Fruit fly (Drosophila melanogaster) whole organism, embryonic: ENCODE results near the gene Cyp4d21.

Experiments
- Atf3 ChIP-seq: fragments of 200-800 bp; sonication (Bioruptor generic); optimal IDR thresholded peaks from 3 replicates; lab custom pipeline; 2016; ENCODE audit warnings: missing biosample characterization, missing genetic modification characterization
- BEAF-32 ChIP-seq: fragments of 200-800 bp; sonication (Bioruptor generic); optimal IDR thresholded peaks from 3 replicates; lab custom pipeline; 2017; ENCODE audit warnings: missing biosample characterization, missing genetic modification characterization, mild to moderate bottlenecking, moderate library complexity, missing genetic modification reagents
- C15 ChIP-seq: fragments of 200-800 bp; sonication (Bioruptor generic); IDR thresholded peaks from 3 replicates; pipeline ENCODE4 v1.3.6; 2022; ENCODE audit warnings: missing biosample characterization, missing genetic modification characterization
- CG10431 ChIP-seq: fragments of 200-800 bp; sonication (Bioruptor generic); optimal IDR thresholded peaks from 3 replicates; lab custom pipeline; 2018; ENCODE audit warnings: missing biosample characterization, mild to moderate bottlenecking, missing genetic modification characterization
- CG11085 ChIP-seq: fragments of 200-800 bp; sonication (Bioruptor generic); IDR thresholded peaks from 2 replicates; pipeline ENCODE4 v1.3.6; 2022; ENCODE audit warnings: missing biosample characterization, missing genetic modification characterization
- CG11560 ChIP-seq: fragments of 200-800 bp; sonication (Bioruptor generic); IDR thresholded peaks from 3 replicates; pipeline ENCODE4 v1.3.6; 2022; ENCODE audit warnings: missing biosample characterization, missing genetic modification characterization
- CG11723 ChIP-seq: fragments of 200-800 bp; sonication (Bioruptor generic); optimal IDR thresholded peaks from 2 replicates; lab custom pipeline; 2017; ENCODE audit warnings: missing biosample characterization, mild to moderate bottlenecking, missing genetic modification characterization
- CG12744 ChIP-seq: fragments of 200-800 bp; sonication (Bioruptor generic); optimal IDR thresholded peaks from 2 replicates; lab custom pipeline; 2016; ENCODE audit warnings: missing biosample characterization, missing genetic modification characterization
- CG13624 ChIP-seq: fragments of 200-800 bp; sonication (Bioruptor generic); optimal IDR thresholded peaks from 2 replicates; lab custom pipeline; 2016; ENCODE audit warnings: missing biosample characterization, missing genetic modification characterization
- CG14014 ChIP-seq: fragments of 200-800 bp; sonication (Bioruptor generic); IDR thresholded peaks from 2 replicates; pipeline ENCODE4 v1.3.6; 2022; ENCODE audit warnings: missing biosample characterization, missing genetic modification characterization
- CG14710 ChIP-seq: fragments of 200-800 bp; sonication (Bioruptor generic); optimal IDR thresholded peaks from 3 replicates; lab custom pipeline; 2019; ENCODE audit warnings: missing biosample characterization, mild to moderate bottlenecking, missing genetic modification characterization, moderate library complexity
- CG14965 ChIP-seq: fragments of 200-800 bp; sonication (Bioruptor generic); optimal IDR thresholded peaks from 2 replicates; lab custom pipeline; 2016; ENCODE audit warnings: missing biosample characterization, missing genetic modification characterization, borderline replicate concordance
- CG15269 ChIP-seq: fragments of 200-800 bp; sonication (Bioruptor generic); optimal IDR thresholded peaks from 2 replicates; lab custom pipeline; 2018; ENCODE audit warnings: missing biosample characterization, mild to moderate bottlenecking, missing genetic modification characterization, moderate library complexity
- CG15479 ChIP-seq: fragments of 200-800 bp; sonication (Bioruptor generic); optimal IDR thresholded peaks from 3 replicates; lab custom pipeline; 2019; ENCODE audit warnings: missing biosample characterization, mild to moderate bottlenecking, missing genetic modification characterization, moderate library complexity
- CG15696 ChIP-seq: fragments of 200-800 bp; sonication (Bioruptor generic); optimal IDR thresholded peaks from 2 replicates; lab custom pipeline; 2019; ENCODE audit warnings: missing biosample characterization, mild to moderate bottlenecking, missing genetic modification characterization, moderate library complexity
- CG18011 ChIP-seq: fragments of 200-800 bp; sonication (Bioruptor generic); optimal IDR thresholded peaks from 2 replicates; lab custom pipeline; 2017; ENCODE audit warnings: missing biosample characterization, missing genetic modification characterization, mild to moderate bottlenecking, moderate library complexity, missing genotype
- CG30431 ChIP-seq: fragments of 200-800 bp; sonication (Bioruptor generic); optimal IDR thresholded peaks from 2 replicates; lab custom pipeline; 2017; ENCODE audit warnings: missing biosample characterization, missing genetic modification characterization
- CG31388 ChIP-seq: fragments of 200-800 bp; sonication (Bioruptor generic); optimal IDR thresholded peaks from 2 replicates; lab custom pipeline; 2016; ENCODE audit warnings: missing biosample characterization, missing genetic modification characterization
- CG32767 ChIP-seq: fragments of 200-800 bp; sonication (Bioruptor generic); IDR thresholded peaks from 2 replicates; pipeline ENCODE4 v1.3.6; 2022; ENCODE audit warnings: missing biosample characterization, missing genetic modification characterization
- CG3995 ChIP-seq: fragments of 200-800 bp; sonication (Bioruptor generic); optimal IDR thresholded peaks from 3 replicates; lab custom pipeline; 2016; ENCODE audit warnings: missing biosample characterization, missing genetic modification characterization
- CG4360 ChIP-seq: fragments of 200-800 bp; sonication (Bioruptor generic); IDR thresholded peaks from 2 replicates; pipeline ENCODE4 v1.3.6; 2022; ENCODE audit warnings: missing biosample characterization, missing genetic modification characterization
- CG4404 ChIP-seq: fragments of 200-800 bp; sonication (Bioruptor generic); IDR thresholded peaks from 2 replicates; pipeline ENCODE4 v1.3.6; 2022; ENCODE audit warnings: missing biosample characterization, missing genetic modification characterization
- CG6254 ChIP-seq: fragments of 200-800 bp; sonication (Bioruptor generic); optimal IDR thresholded peaks from 3 replicates; lab custom pipeline; 2017; ENCODE audit warnings: mild to moderate bottlenecking, missing biosample characterization, missing genetic modification reagents, missing genetic modification characterization
- CG6813 ChIP-seq: fragments of 200-800 bp; sonication (Bioruptor generic); optimal IDR thresholded peaks from 2 replicates; lab custom pipeline; 2017; ENCODE audit warnings: missing biosample characterization, missing genetic modification characterization, mild to moderate bottlenecking, moderate library complexity, missing genetic modification reagents
- CHES-1-like ChIP-seq: fragments of 200-800 bp; sonication (Bioruptor generic); optimal IDR thresholded peaks from 2 replicates; lab custom pipeline; 2016; ENCODE audit warnings: missing biosample characterization, missing genetic modification characterization
- Dip3 ChIP-seq: fragments of 200-800 bp; sonication (Bioruptor generic); optimal IDR thresholded peaks from 3 replicates; lab custom pipeline; 2016; ENCODE audit warnings: missing biosample characterization, missing genetic modification characterization
- ERR ChIP-seq: fragments of 200-800 bp; sonication (Bioruptor generic); optimal IDR thresholded peaks from 2 replicates; lab custom pipeline; 2016; ENCODE audit warnings: missing biosample characterization, missing genetic modification characterization
- Fer3 ChIP-seq: fragments of 200-800 bp; sonication (Bioruptor generic); optimal IDR thresholded peaks from 2 replicates; lab custom pipeline; 2018; ENCODE audit warnings: missing biosample characterization, mild to moderate bottlenecking, missing genetic modification characterization, moderate library complexity
- H2.0 ChIP-seq: fragments of 200-800 bp; sonication (Bioruptor generic); IDR thresholded peaks from 2 replicates; pipeline ENCODE4 v1.3.6; 2022; ENCODE audit warnings: missing biosample characterization, missing genetic modification characterization
- HLH4C ChIP-seq: fragments of 200-800 bp; sonication (Bioruptor generic); IDR thresholded peaks from 3 replicates; pipeline ENCODE4 v1.3.6; 2022; ENCODE audit warnings: missing biosample characterization, missing genetic modification characterization; ENCODE audit not compliant: partially characterized antibody
- HLH54F ChIP-seq: fragments of 200-800 bp; sonication (Bioruptor generic); optimal IDR thresholded peaks from 3 replicates; lab custom pipeline; 2016; ENCODE audit warnings: missing biosample characterization, missing genetic modification characterization
- HmgD ChIP-seq: fragments of 200-800 bp; sonication (Bioruptor generic); optimal IDR thresholded peaks from 3 replicates; lab custom pipeline; 2016; ENCODE audit warnings: missing biosample characterization, missing genetic modification characterization
- Hr3 ChIP-seq: fragments of 200-800 bp; sonication (Bioruptor generic); optimal IDR thresholded peaks from 3 replicates; lab custom pipeline; 2016; ENCODE audit warnings: missing biosample characterization, missing genetic modification characterization
- Hr39 ChIP-seq: fragments of >200 bp; optimal IDR thresholded peaks from 2 replicates; lab custom pipeline; 2017
- Hsf ChIP-seq: fragments of 200-800 bp; sonication (Bioruptor generic); optimal IDR thresholded peaks from 3 replicates; lab custom pipeline; 2016; ENCODE audit warnings: missing biosample characterization, missing genetic modification characterization
- Jarid2 ChIP-seq: fragments of 200-800 bp; sonication (Bioruptor generic); optimal IDR thresholded peaks from 3 replicates; lab custom pipeline; 2017; ENCODE audit warnings: mild to moderate bottlenecking, missing biosample characterization, missing genetic modification reagents, missing genetic modification characterization
- Lpt ChIP-seq: fragments of >200 bp; optimal IDR thresholded peaks from 2 replicates; lab custom pipeline; 2018; ENCODE audit warnings: missing biosample characterization, missing genetic modification characterization
- NFAT ChIP-seq: fragments of 200-800 bp; sonication (Bioruptor generic); IDR thresholded peaks from 2 replicates; pipeline ENCODE4 v1.3.6; 2022; ENCODE audit warnings: missing biosample characterization, missing genetic modification characterization
- Rfx ChIP-seq: fragments of 200-800 bp; sonication (Bioruptor generic); IDR thresholded peaks from 2 replicates; pipeline ENCODE4 v1.3.6; 2022; ENCODE audit warnings: missing biosample characterization, missing genetic modification characterization
- az2 ChIP-seq: fragments of 200-800 bp; sonication (Bioruptor generic); optimal IDR thresholded peaks from 3 replicates; lab custom pipeline; 2016; ENCODE audit warnings: missing biosample characterization, missing genetic modification characterization
- chif ChIP-seq, 2 experiments: fragments of 200-800 bp; sonication (Bioruptor generic); optimal IDR thresholded peaks; 3 replicates each; lab custom pipeline; 2016; ENCODE audit warnings: missing biosample characterization in 2 of 2, missing genetic modification characterization in 2 of 2
- dysf ChIP-seq: fragments of 200-800 bp; sonication (Bioruptor generic); IDR thresholded peaks from 3 replicates; pipeline ENCODE4 v1.3.6; 2022; ENCODE audit warnings: missing biosample characterization, missing genetic modification characterization
- grau ChIP-seq: fragments of 200-800 bp; optimal IDR thresholded peaks from 3 replicates; lab custom pipeline; 2019; ENCODE audit warnings: missing biosample characterization, mild to moderate bottlenecking, missing genetic modification characterization, moderate library complexity
- ind ChIP-seq: fragments of 200-800 bp; sonication (Bioruptor generic); optimal IDR thresholded peaks from 3 replicates; lab custom pipeline; 2016; ENCODE audit warnings: missing biosample characterization, missing genetic modification characterization
- lov ChIP-seq, 2 experiments: fragments of 200-800 bp in 1 of 2; fragments of >200 bp in 1 of 2; sonication (Bioruptor generic) in 1 of 2; IDR thresholded peaks in 1 of 2; optimal IDR thresholded peaks in 1 of 2; 2 replicates in 1 of 2; 3 replicates in 1 of 2; pipeline versions ENCODE4 v1.3.6 to Lab custom; 2017 to 2022; ENCODE audit warnings: missing biosample characterization in 1 of 2, missing genetic modification characterization in 1 of 2
- mld ChIP-seq: fragments of 200-800 bp; sonication (Bioruptor generic); IDR thresholded peaks from 3 replicates; pipeline ENCODE4 v1.3.6; 2022; ENCODE audit warnings: missing biosample characterization, missing genetic modification characterization; ENCODE audit not compliant: partially characterized antibody
- nom ChIP-seq: fragments of 200-800 bp; sonication (Bioruptor generic); optimal IDR thresholded peaks from 2 replicates; lab custom pipeline; 2017; ENCODE audit warnings: missing biosample characterization, missing genetic modification characterization, mild to moderate bottlenecking, moderate library complexity, missing genetic modification reagents
- sob ChIP-seq: fragments of 200-800 bp; sonication (Bioruptor generic); IDR thresholded peaks from 2 replicates; pipeline ENCODE4 v1.3.6; 2022; ENCODE audit warnings: missing biosample characterization, missing genetic modification characterization
- tgo ChIP-seq: fragments of 200-800 bp; sonication (Bioruptor generic); IDR thresholded peaks from 3 replicates; pipeline ENCODE4 v1.3.6; 2022; ENCODE audit warnings: missing biosample characterization, missing genetic modification characterization
- vvl ChIP-seq: fragments of 200-800 bp; sonication (Bioruptor generic); IDR thresholded peaks from 2 replicates; pipeline ENCODE4 v1.3.6; 2022; ENCODE audit warnings: missing biosample characterization, missing genetic modification characterization
- zfh2 ChIP-seq: fragments of 200-800 bp; sonication (Bioruptor generic); optimal IDR thresholded peaks from 2 replicates; lab custom pipeline; 2016; ENCODE audit warnings: missing biosample characterization, missing genetic modification characterization

Cyp4d21 gene

DNA sequence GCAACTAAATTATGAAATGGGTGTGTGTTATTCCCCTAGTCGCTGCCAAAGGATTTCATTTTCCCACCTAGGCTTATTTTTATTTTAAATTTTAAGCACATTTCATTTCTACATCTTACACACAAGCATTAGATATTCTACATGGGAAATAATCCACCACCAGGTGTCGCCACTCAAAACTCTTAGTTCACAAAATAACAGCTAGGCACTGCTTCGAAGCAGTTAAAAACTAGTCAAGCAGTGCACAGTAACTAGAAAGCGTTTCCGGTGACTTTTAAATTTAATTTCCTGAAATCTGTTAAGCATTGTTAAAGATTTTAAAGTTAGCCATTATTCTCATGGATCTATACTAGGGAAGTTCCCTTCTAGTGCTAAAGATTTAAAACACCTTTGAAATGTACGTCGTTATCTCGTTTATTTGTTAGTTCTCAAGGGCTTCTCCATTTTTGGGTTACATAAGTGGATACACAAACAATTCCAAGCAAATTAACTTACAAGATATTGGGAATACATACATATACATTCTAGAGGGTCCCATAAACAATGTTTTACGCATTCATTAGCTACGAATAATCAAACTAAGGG is 36.3 kb downstream of the Cyp4d21 start (continued):
- TF ChIP-seq nom (no peak), CG6813 (GFP tag; lab: Kevin White, UChicago) (no peak), sob (peak; percentile 88), CG11723 (GFP tag; lab: Kevin White, UChicago) (peak; percentile 63), Hr39 (lab: Kevin White, UChicago) (no peak), HmgD (peak; percentile 98), CG14014 (GFP tag; lab: Robert Waterston, UW) (peak; percentile 78), Hsf (GFP tag; lab: Kevin White, UChicago) (peak; percentile 0), Atf3 (no peak), zfh2 (GFP tag; lab: Kevin White, UChicago) (peak; percentile 88), NFAT (GFP tag; lab: Robert Waterston, UW) (peak; percentile 91), HLH54F (GFP tag; lab: Kevin White, UChicago) (peak; percentile 55), CG4360 (no peak), CG11560 (peak; percentile 77), CG32767 (GFP tag; lab: Robert Waterston, UW) (no peak), dysf (peak; percentile 85), CG14710 (tag; lab: Kevin White, UChicago) (no peak), CG12744 (peak; percentile 60), CHES-1-like (peak; percentile 87), CG14965 (GFP tag; lab: Kevin White, UChicago) (no peak), CG6254 (GFP tag; lab: Kevin White, UChicago) (no peak), Dip3 (GFP tag; lab: Kevin White, UChicago) (peak; percentile 88), Jarid2 (GFP tag; lab: Kevin White, UChicago) (no peak), CG10431 (GFP tag; lab: Kevin White, UChicago) (no peak), H2.0 (GFP tag; lab: Robert Waterston, UW) (peak; percentile 75), grau (tag; lab: Kevin White, UChicago) (no peak), Rfx (GFP tag; lab: Robert Waterston, UW) (peak; percentile 95), CG31388 (GFP tag; lab: Kevin White, UChicago) (no peak), HLH4C (GFP tag; lab: Robert Waterston, UW) (no peak), CG18011 (GFP tag; lab: Kevin White, UChicago) (peak; percentile 71), CG15696 (tag; lab: Kevin White, UChicago) (no peak), CG3995 (GFP tag; lab: Kevin White, UChicago) (no peak), lov (optimal IDR thresholded peaks at IDR 0.05; lab: Kevin White, UChicago) (no peak), lov (GFP tag; IDR thresholded peaks at IDR 0.05; lab: Robert Waterston, UW) (peak; percentile 90), mld (GFP tag; lab: Robert Waterston, UW) (no peak), vvl (GFP tag; lab: Robert Waterston, UW) (peak; percentile 92), C15 (peak; percentile 57; the same call in 1 of the 3 replicates), az2 (GFP tag; lab: Kevin White, UChicago) (peak; percentile 67), CG4404 (0 out of 2 replicates have a peak, but pooled peaks have one; percentile 26), CG13624 (no peak), chif (GFP tag; optimal IDR thresholded peaks at IDR 0.05; lab: Kevin White, UChicago) (peak; percentile 85 to 95), CG11085 (peak; percentile 90), BEAF-32 (no peak), Fer3 (tag; lab: Kevin White, UChicago) (no peak), Lpt (GFP tag; lab: Kevin White, UChicago) (no peak), CG15269 (tag; lab: Kevin White, UChicago) (peak; percentile 71), CG15479 (GFP tag; lab: Kevin White, UChicago) (no peak), ERR (GFP tag; lab: Kevin White, UChicago) (no peak), Hr3 (peak; percentile 84), tgo (GFP tag; lab: Robert Waterston, UW) (peak; percentile 76), ind (GFP tag; lab: Kevin White, UChicago) (no peak), CG30431 (no peak)
